Fruit fly (Drosophila melanogaster) Kc167 (cell line): ENCODE data around the gene cysu.

Experiments
- Myc ChIP-seq: fragments of >200 bp; optimal IDR thresholded peaks from 2 replicates; lab custom pipeline; 2017; ENCODE audit warnings: missing external identifiers
- Sin3A ChIP-seq: fragments of >200 bp; optimal IDR thresholded peaks from 2 replicates; lab custom pipeline; 2018; ENCODE audit warnings: missing external identifiers
- h ChIP-seq: fragments of >200 bp; optimal IDR thresholded peaks from 3 replicates; lab custom pipeline; 2018; ENCODE audit warnings: missing external identifiers
- psq ChIP-seq: fragments of >200 bp; optimal IDR thresholded peaks from 2 replicates; lab custom pipeline; 2017; ENCODE audit warnings: missing external identifiers
- ttk ChIP-seq: sonication (Bioruptor generic); optimal IDR thresholded peaks from 2 replicates; lab custom pipeline; 2017; ENCODE audit warnings: missing external identifiers

DNA sequence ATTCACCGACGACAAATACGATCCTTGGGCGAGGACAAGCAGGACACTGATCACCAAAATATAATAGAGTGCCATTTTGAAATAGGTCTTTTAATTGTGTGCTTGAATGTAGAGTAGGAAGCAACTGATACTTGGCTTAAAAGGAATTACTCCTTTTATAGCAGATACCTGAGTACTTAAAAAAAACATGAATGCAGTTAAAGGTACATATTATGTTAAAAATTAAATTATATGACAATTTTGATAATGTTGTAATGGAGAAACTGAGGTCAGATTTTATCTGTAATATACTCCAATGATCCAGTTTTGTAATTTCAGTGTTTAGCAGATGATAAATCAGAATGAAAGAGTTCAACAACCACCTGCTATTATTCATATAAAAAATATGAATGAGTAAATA is 3.5 kb upstream of the cysu start, which contains the start of gene CG14332:
- TF ChIP-seq psq (lab: Kevin White, UChicago) (no peak), Myc (lab: Kevin White, UChicago) (no peak), h (lab: Kevin White, UChicago) (no peak), ttk (lab: Kevin White, UChicago) (no peak), Sin3A (lab: Kevin White, UChicago) (no peak)
